Fruit fly (Drosophila melanogaster): ENCODE measurements around the gene CG17770.

DNA sequence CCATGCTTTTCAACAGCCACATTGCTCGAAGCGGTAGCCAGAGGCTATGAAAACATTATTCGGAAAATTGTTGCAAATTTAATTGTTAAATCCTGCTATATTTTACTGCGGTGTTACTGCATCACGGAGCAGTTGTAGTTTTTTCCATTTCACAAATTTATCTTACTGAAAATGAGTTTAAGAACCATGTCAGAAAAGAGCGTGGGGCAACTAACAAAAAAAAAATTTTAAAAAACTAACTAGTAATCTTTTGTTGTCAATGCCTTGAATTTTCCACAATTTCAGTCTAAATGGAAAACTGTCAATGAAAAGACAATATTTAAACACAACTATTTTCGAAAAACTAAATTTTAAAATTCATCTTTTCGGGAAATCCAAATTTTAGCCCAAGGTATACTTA lies 915 bp upstream of the CG17770 start, which contains the start of gene CG5024:
- no peak for TF ChIP-seq CG34367 (tag; optimal IDR thresholded peaks at IDR 0.05)
- no peak for TF ChIP-seq CG14655 (GFP tag; optimal IDR thresholded peaks at IDR 0.05)
